Fruit fly (Drosophila melanogaster) whole organism, pupa: ENCODE measurements around the gene CG4465.
A peak's percentile ranks its signal among the peaks of the same experiment; 100 is the strongest.

Source experiments
- CG10348 ChIP-seq: fragments of 200-800 bp; sonication (Bioruptor generic); IDR thresholded peaks from 2 replicates; pipeline ENCODE4 v1.3.6; 2022; ENCODE audit warnings: missing biosample characterization, missing genetic modification characterization
- CG12605 ChIP-seq: fragments of 200-800 bp; sonication (Bioruptor generic); IDR thresholded peaks from 2 replicates; pipeline ENCODE4 v1.3.6; 2022; ENCODE audit warnings: missing biosample characterization, missing genetic modification characterization
- CG13204 ChIP-seq: fragments of 200-800 bp; sonication (Bioruptor generic); optimal IDR thresholded peaks from 2 replicates; lab custom pipeline; 2018; ENCODE audit warnings: missing biosample characterization, mild to moderate bottlenecking, missing genetic modification characterization, moderate library complexity
- CG14655 ChIP-seq: fragments of 200-800 bp; sonication (Bioruptor generic); optimal IDR thresholded peaks from 3 replicates; lab custom pipeline; 2017; ENCODE audit warnings: mild to moderate bottlenecking, missing biosample characterization, missing genetic modification reagents, missing genetic modification characterization
- CG15710 ChIP-seq: fragments of 200-800 bp; sonication (Bioruptor generic); optimal IDR thresholded peaks from 2 replicates; lab custom pipeline; 2018; ENCODE audit warnings: missing biosample characterization, mild to moderate bottlenecking, missing genetic modification characterization, moderate library complexity
- CG17806 ChIP-seq: fragments of 200-800 bp; sonication (Bioruptor generic); optimal IDR thresholded peaks from 2 replicates; lab custom pipeline; 2018; ENCODE audit warnings: missing biosample characterization, mild to moderate bottlenecking, missing genetic modification characterization, moderate library complexity
- CG32121 ChIP-seq: fragments of 200-800 bp; sonication (Bioruptor generic); IDR thresholded peaks from 2 replicates; pipeline ENCODE4 v1.3.6; 2022; ENCODE audit warnings: missing biosample characterization, missing genetic modification characterization
- CG34367 ChIP-seq: fragments of 200-800 bp; sonication (Bioruptor generic); optimal IDR thresholded peaks from 2 replicates; lab custom pipeline; 2018; ENCODE audit warnings: missing biosample characterization, mild to moderate bottlenecking, missing genetic modification characterization
- CG4496 ChIP-seq: fragments of 200-800 bp; sonication (Bioruptor generic); IDR thresholded peaks from 3 replicates; pipeline ENCODE4 v1.3.6; 2022; ENCODE audit warnings: missing biosample characterization, missing genetic modification characterization
- CG8159 ChIP-seq: fragments of 200-800 bp; sonication (Bioruptor generic); optimal IDR thresholded peaks from 3 replicates; lab custom pipeline; 2018; ENCODE audit warnings: missing biosample characterization, mild to moderate bottlenecking, missing genetic modification characterization, moderate library complexity
- CG8301 ChIP-seq: fragments of 200-800 bp; sonication (Bioruptor generic); optimal IDR thresholded peaks from 2 replicates; lab custom pipeline; 2018; ENCODE audit warnings: missing biosample characterization, mild to moderate bottlenecking, missing genetic modification characterization
- CG9948 ChIP-seq: fragments of 200-800 bp; sonication (Bioruptor generic); optimal IDR thresholded peaks from 2 replicates; lab custom pipeline; 2018; ENCODE audit warnings: missing biosample characterization, mild to moderate bottlenecking, missing genetic modification characterization, moderate library complexity
- D1 ChIP-seq: fragments of 200-800 bp; sonication (Bioruptor generic); optimal IDR thresholded peaks from 2 replicates; lab custom pipeline; 2018; ENCODE audit warnings: missing biosample characterization, mild to moderate bottlenecking, missing genetic modification characterization, moderate library complexity
- EcR ChIP-seq: fragments of 200-800 bp; sonication (Bioruptor generic); optimal IDR thresholded peaks from 3 replicates; lab custom pipeline; 2019; ENCODE audit warnings: missing biosample characterization, missing genetic modification characterization, mild to moderate bottlenecking, moderate library complexity, missing genetic modification reagents
- Ets98B ChIP-seq: fragments of 200-800 bp; sonication (Bioruptor generic); IDR thresholded peaks from 2 replicates; pipeline ENCODE4 v1.3.6; 2022; ENCODE audit warnings: missing biosample characterization, missing genetic modification characterization
- Pif1A ChIP-seq: fragments of 200-800 bp; sonication (Bioruptor generic); optimal IDR thresholded peaks from 3 replicates; lab custom pipeline; 2016; ENCODE audit warnings: missing biosample characterization, missing genetic modification characterization
- Pif1B ChIP-seq: fragments of 200-800 bp; sonication (Bioruptor generic); optimal IDR thresholded peaks from 3 replicates; lab custom pipeline; 2016; ENCODE audit warnings: missing biosample characterization, missing genetic modification characterization
- Snoo ChIP-seq: fragments of 200-800 bp; sonication (Bioruptor generic); optimal IDR thresholded peaks from 3 replicates; lab custom pipeline; 2017; ENCODE audit warnings: missing biosample characterization, mild to moderate bottlenecking, missing genetic modification characterization, inconsistent platforms
- fd96Ca ChIP-seq: fragments of 200-800 bp; sonication (Bioruptor generic); IDR thresholded peaks from 3 replicates; pipeline ENCODE4 v1.3.6; 2022; ENCODE audit warnings: missing biosample characterization, missing genetic modification characterization
- gl ChIP-seq: fragments of 200-800 bp; sonication (Bioruptor generic); optimal IDR thresholded peaks from 2 replicates; lab custom pipeline; 2018; ENCODE audit warnings: missing biosample characterization, mild to moderate bottlenecking, missing genetic modification characterization
- rn ChIP-seq: fragments of 200-800 bp; sonication (Bioruptor generic); IDR thresholded peaks from 2 replicates; pipeline ENCODE4 v1.3.6; 2022; ENCODE audit warnings: missing biosample characterization, missing genetic modification characterization

The CG4465 gene

DNA sequence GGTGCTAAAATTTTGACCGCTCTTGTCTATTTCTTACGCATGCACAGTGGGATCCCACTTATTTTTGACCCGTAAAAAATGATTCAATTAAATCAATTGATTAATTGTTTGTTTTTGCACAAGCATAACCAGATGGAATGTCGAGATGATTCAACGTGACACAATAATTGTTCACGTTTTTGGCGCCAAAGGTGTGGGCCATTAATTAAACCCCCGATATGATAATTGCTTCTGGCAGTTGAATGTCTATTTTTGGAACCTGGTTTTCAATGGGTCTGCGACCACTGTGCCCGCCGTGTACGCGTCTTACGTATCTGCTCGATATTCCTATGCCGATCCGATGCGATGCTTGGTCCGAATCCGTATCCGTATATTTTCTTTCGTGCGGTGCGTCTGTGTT, 25.6 kb downstream of the CG4465 start:
- TF ChIP-seq CG10348 (GFP tag; lab: Robert Waterston, UW) (no peak), CG4496 (GFP tag; lab: Robert Waterston, UW) (peak; percentile 75), CG17806 (tag; lab: Kevin White, UChicago) (no peak), CG12605 (GFP tag; lab: Robert Waterston, UW) (no peak; the same call in 1 of the 2 replicates), Pif1A (GFP tag; lab: Kevin White, UChicago) (no peak), fd96Ca (GFP tag; lab: Robert Waterston, UW) (peak; percentile 63), Ets98B (GFP tag; lab: Robert Waterston, UW) (peak; percentile 44; the same call in 1 of the 2 replicates)

DNA sequence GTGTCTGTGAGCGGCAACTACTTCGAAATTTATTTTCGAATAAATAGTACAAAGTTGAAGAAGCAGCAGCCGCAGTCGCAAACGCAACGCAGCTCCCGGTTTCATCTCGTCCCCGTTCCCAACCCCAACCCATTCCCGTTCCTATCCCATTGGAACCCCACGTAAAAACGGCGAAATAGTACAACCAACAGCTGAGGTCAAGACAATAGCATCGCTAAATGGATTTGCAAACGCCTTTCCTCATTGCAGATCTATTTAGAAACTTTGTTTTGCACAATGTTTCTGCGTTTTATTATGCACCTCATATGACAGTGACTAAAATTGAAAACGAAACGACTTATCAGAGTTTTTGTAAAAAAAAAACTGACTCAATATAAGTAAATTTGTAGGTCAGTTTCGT, 26.3 kb downstream of the CG4465 start:
- TF ChIP-seq CG32121 (GFP tag; lab: Robert Waterston, UW) (0 out of 2 replicates have a peak, but pooled peaks have one; percentile 9), CG15710 (no peak), fd96Ca (GFP tag; lab: Robert Waterston, UW) (0 out of 3 replicates have a peak, but pooled peaks have one; percentile 48), Ets98B (GFP tag; lab: Robert Waterston, UW) (no peak)

DNA sequence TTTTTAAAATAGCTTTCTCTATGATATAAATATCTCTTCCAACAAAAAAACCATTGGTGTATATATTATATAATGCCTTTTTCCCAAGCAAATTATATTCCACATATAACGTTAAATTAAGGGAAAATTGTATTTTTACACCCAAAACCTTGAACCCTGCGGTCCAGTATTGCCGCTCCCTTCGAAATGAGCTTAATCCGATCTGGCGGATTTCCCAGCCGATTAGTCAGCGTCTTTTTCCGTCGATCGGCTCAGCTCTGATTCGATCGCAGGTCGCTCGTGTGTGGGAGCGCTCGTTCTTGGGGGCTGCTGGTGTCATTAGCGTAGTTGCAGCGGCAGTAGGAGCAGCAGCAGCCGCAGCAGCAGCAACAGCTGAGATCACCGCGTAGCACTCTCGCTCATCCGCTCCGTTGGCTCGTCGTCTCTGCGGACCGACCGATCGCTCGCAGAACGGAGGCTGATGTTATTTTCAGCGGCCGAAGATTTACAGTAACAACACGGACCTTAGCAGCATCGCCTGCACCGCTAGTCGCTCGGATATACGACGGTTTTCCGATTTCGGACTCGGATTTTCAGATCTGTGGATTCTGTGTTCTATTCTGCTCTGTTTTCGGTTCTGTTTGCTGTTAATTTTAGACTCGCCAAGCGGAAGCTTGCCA, 27.2 kb downstream of the CG4465 start, which contains the start of gene CG4733:
Gene CG4733, plus strand, starts transcription at position 350 of the 659 bp plus-strand sequence.
- TF ChIP-seq CG8301 (tag; lab: Kevin White, UChicago) (no peak), Pif1A (GFP tag; lab: Kevin White, UChicago) (no peak), Pif1B (GFP tag; lab: Kevin White, UChicago) (no peak), CG4496 (GFP tag; lab: Robert Waterston, UW) (0 out of 3 replicates have a peak, but pooled peaks have one; percentile 32), CG15710 (no peak), gl (tag; lab: Kevin White, UChicago) (no peak), Ets98B (GFP tag; lab: Robert Waterston, UW) (no peak; the same call in 1 of the 2 replicates), EcR (no peak), D1 (no peak), CG10348 (GFP tag; lab: Robert Waterston, UW) (no peak), CG32121 (GFP tag; lab: Robert Waterston, UW) (peak; percentile 31; the same call in 1 of the 2 replicates), fd96Ca (GFP tag; lab: Robert Waterston, UW) (no peak), CG9948 (tag; lab: Kevin White, UChicago) (no peak), CG13204 (GFP tag; lab: Kevin White, UChicago) (peak; percentile 58), CG12605 (GFP tag; lab: Robert Waterston, UW) (peak; percentile 29; the same call in 1 of the 2 replicates), CG17806 (tag; lab: Kevin White, UChicago) (no peak), rn (no peak), CG34367 (no peak), CG14655 (peak; percentile 14)
- TF ChIP-seq, all 21 proteins: peak for 5

DNA sequence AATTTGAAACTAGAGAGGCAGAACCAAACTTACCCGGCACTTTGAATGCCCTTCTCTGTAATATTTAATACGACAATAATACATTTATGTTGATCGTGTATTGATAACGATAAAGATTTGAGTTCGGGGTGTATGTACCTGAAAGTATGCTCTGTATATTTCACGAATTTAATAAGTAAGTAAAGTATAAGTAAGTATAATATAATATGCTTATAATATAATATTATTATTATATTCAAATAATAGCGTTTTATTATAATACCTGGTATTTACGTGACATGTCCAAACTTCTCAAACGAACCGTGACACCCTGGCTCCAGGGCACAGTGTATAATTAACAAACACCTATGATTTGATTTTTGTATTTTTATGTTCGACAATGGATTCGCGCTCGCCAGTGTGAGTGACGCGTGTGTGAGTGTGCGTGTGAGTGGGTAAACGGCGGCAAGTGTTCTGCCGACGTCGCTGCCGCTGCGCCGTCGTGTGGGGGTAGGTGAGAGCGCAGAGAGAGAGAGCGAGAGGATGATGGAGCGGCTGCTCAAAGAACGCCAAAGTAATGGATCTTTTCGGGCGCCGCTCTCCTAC, 27.9 kb downstream of the CG4465 start:
- TF ChIP-seq CG14655 (peak; percentile 65), CG8301 (tag; lab: Kevin White, UChicago) (peak; percentile 52), CG8159 (tag; lab: Kevin White, UChicago) (peak; percentile 16), CG17806 (tag; lab: Kevin White, UChicago) (no peak), CG4496 (GFP tag; lab: Robert Waterston, UW) (0 out of 3 replicates have a peak, but pooled peaks have one; percentile 7), rn (no peak)

DNA sequence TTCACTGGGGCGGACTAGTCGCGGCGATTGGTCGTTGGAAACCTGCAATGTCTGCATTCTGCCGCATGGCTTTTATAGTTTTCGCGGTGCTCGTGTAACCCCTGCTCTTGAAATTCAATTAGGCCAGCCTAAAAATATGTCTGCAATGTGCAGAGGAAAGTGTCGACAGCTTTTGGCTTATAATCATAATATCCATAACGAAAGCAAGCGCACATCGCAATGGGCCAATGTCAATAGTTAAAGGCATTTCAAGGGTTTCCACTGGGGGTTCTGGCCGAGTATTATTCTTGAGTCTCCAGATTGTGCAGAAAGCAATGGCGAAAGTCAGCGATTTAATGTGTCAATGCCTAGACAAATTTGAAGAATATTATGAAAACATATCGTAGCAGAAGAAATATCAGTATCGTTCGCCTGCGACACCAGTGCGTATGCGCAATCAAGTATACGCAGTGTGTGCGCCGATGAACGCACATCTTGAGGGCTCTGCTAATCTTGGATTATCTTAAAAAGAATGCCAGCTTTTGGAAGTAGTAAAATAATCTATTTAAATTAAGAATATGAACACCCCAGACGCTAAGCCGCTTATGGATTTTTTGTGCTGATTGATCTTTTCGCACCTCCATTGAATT, 29.4 kb downstream of the CG4465 start, which contains the start of gene ninaE:
Gene ninaE, minus strand, starts transcription at position 51 of the 629 bp plus-strand sequence.
- TF ChIP-seq CG32121 (GFP tag; lab: Robert Waterston, UW) (no peak), CG9948 (tag; lab: Kevin White, UChicago) (no peak), CG12605 (GFP tag; lab: Robert Waterston, UW) (no peak), CG8159 (tag; lab: Kevin White, UChicago) (no peak), CG4496 (GFP tag; lab: Robert Waterston, UW) (no peak), Pif1B (GFP tag; lab: Kevin White, UChicago) (no peak), EcR (no peak), CG13204 (GFP tag; lab: Kevin White, UChicago) (no peak), CG14655 (no peak), fd96Ca (GFP tag; lab: Robert Waterston, UW) (no peak), CG10348 (GFP tag; lab: Robert Waterston, UW) (no peak), rn (no peak), Snoo (tag; lab: Kevin White, UChicago) (no peak), CG34367 (no peak), Pif1A (GFP tag; lab: Kevin White, UChicago) (no peak), Ets98B (GFP tag; lab: Robert Waterston, UW) (no peak), CG8301 (tag; lab: Kevin White, UChicago) (no peak), CG15710 (no peak), CG17806 (tag; lab: Kevin White, UChicago) (no peak), gl (tag; lab: Kevin White, UChicago) (no peak)
